Fruit fly (Drosophila melanogaster) whole organism: ENCODE measurements around the gene Cdc7.

Source experiments
- CG8478 ChIP-seq: fragments of >200 bp; optimal IDR thresholded peaks from 2 replicates; lab custom pipeline; 2018; ENCODE audit warnings: inconsistent platforms
- Dll ChIP-seq: fragments of >200 bp; optimal IDR thresholded peaks from 2 replicates; lab custom pipeline; 2017
- EcR ChIP-seq, 2 experiments: fragments of >200 bp; optimal IDR thresholded peaks; 2 replicates each; lab custom pipeline; 2017; ENCODE audit warnings: missing biosample characterization in 2 of 2, missing genetic modification characterization in 2 of 2, missing genetic modification reagents in 2 of 2
- psq ChIP-seq: fragments of >200 bp; optimal IDR thresholded peaks from 2 replicates; lab custom pipeline; 2017
- usp ChIP-seq: fragments of >200 bp; optimal IDR thresholded peaks from 2 replicates; lab custom pipeline; 2017; ENCODE audit warnings: missing biosample characterization, missing genetic modification characterization, mixed read lengths

DNA sequence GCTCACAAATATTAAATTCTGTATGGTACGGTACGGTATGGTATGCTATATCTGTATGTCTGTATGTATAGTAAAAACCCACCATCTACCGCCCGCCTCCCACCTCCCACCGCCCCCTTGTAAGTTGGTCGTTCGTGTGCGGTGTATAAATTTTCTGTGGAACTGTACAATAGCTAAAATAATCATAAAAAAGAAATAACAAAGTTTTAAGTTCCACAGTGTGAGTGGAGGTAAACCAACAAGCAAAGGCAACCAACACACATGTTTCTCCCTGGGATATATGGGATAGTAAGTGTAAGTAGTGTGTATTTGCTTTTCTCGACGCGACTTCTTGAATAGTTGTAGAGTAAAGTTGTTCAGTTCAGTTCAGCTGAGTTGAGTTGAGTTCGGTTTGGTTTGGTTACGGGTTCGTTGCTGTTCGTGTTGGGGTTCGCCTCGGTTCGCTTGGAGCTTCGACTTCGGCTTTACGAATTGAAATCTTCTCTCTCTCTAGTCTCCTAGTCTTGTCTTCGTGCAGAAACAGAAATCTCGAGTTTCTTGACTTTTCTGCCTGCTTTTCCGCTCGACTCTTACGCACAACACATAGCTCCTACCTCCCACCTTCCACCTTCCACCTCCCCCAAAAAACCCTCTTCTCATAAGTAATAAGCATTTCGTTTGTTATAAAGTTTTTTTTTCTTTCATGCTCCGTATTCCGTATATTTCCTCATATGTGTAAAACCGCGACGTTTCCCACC lies 52.4 kb downstream of the Cdc7 start:
- no peak for TF ChIP-seq Dll (lab: Kevin White, UChicago)
- TF ChIP-seq usp (GFP tag; lab: Kevin White, UChicago) = no peak
- no peak for TF ChIP-seq CG8478 (lab: Kevin White, UChicago)
- no peak for TF ChIP-seq psq
- TF ChIP-seq EcR (GFP tag; optimal IDR thresholded peaks at IDR 0.05; lab: Kevin White, UChicago) = peak in 1 of 2 experiments; percentile 59
